Worm (Caenorhabditis elegans) whole organism, L3 larva: ENCODE data around the gene scl-9.

Experiments used
- ceh-28 ChIP-seq: fragments of 150-350 bp; optimal IDR thresholded peaks from 2 replicates; lab custom pipeline; 2014; ENCODE audit warnings: missing biosample characterization, missing genetic modification reagents, missing genetic modification characterization
- daf-12 ChIP-seq: fragments of 150-350 bp; optimal IDR thresholded peaks from 2 replicates; lab custom pipeline; 2014; ENCODE audit warnings: missing biosample characterization, missing genetic modification reagents, missing genetic modification characterization
- mml-1 ChIP-seq: fragments of 150-350 bp; sonication (generic microtip); optimal IDR thresholded peaks from 3 replicates; lab custom pipeline; 2014; ENCODE audit warnings: missing biosample characterization, missing genetic modification characterization
- nhr-67 ChIP-seq: fragments of 150-350 bp; optimal IDR thresholded peaks from 2 replicates; lab custom pipeline; 2014; ENCODE audit warnings: missing biosample characterization, missing genetic modification characterization

- no peak for TF ChIP-seq nhr-67 (tag; lab: Kevin White, UChicago)
- TF ChIP-seq mml-1, result no peak
- no peak for TF ChIP-seq ceh-28 (tag; lab: Kevin White, UChicago)
- no peak for TF ChIP-seq daf-12 (tag; lab: Kevin White, UChicago)
Observed at ce11 chrIV:13059284-13059683, 12.3 kb downstream of the scl-9 start, which contains the start of gene scl-3.
